Worm (Caenorhabditis elegans) whole organism, early embryonic: ENCODE data around the gene Y105C5B.11.

Source experiments
- aly-1 ChIP-seq: sonication (generic microtip); optimal IDR thresholded peaks from 2 replicates; lab custom pipeline; 2016; ENCODE audit warnings: missing genetic modification characterization, missing compliant biosample characterization
- hmg-4 ChIP-seq: fragments of 200-800 bp; sonication (Bioruptor generic); optimal IDR thresholded peaks from 2 replicates; lab custom pipeline; 2018; ENCODE audit warnings: mild to moderate bottlenecking, missing genetic modification characterization, missing compliant biosample characterization

DNA sequence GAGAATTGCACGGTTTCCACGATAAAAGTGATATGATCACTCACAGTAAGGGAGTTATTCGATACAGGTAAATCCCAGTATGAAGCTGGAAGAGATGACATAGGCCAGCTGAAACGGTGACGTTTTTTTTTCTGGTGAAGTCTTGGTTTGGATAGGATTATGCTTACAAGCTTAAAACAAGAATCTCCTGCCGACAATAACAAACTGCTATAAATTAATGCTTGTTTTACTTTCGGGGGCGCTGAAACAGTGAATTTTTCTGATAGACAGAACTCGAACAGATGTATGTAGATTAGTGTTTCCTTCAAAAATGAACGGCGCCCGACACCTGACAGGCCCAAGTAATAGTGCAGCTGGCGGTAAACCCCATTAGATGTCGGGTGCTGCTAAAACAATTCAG, 7.5 kb downstream of the Y105C5B.11 start, which contains the start of gene srv-16:
- TF ChIP-seq hmg-4, result no peak
- TF ChIP-seq aly-1 (tag; lab: Kevin White, UChicago), result no peak
